Fruit fly (Drosophila melanogaster) whole organism, embryonic: ENCODE measurements around the gene CG34135.

Source experiments
- ATbp ChIP-seq: fragments of 200-800 bp; sonication (Bioruptor generic); optimal IDR thresholded peaks from 2 replicates; lab custom pipeline; 2017; ENCODE audit warnings: missing biosample characterization, mild to moderate bottlenecking, missing genetic modification characterization, missing genetic modification reagents
- Ada2b ChIP-seq: fragments of 200-800 bp; sonication (Bioruptor generic); IDR thresholded peaks from 2 replicates; pipeline ENCODE4 v1.3.6; 2022; ENCODE audit warnings: missing biosample characterization, missing genetic modification characterization
- Antp ChIP-seq: fragments of 200-800 bp; sonication (Bioruptor generic); optimal IDR thresholded peaks from 3 replicates; lab custom pipeline; 2016; ENCODE audit warnings: missing biosample characterization, missing genetic modification characterization
- Bteb2 ChIP-seq: fragments of 200-800 bp; sonication (Bioruptor generic); optimal IDR thresholded peaks from 2 replicates; lab custom pipeline; 2016; ENCODE audit warnings: missing biosample characterization, missing genetic modification characterization
- C15 ChIP-seq: fragments of 200-800 bp; sonication (Bioruptor generic); IDR thresholded peaks from 3 replicates; pipeline ENCODE4 v1.3.6; 2022; ENCODE audit warnings: missing biosample characterization, missing genetic modification characterization
- CG11093 ChIP-seq: fragments of 200-800 bp; sonication (Bioruptor generic); IDR thresholded peaks from 3 replicates; pipeline ENCODE4 v1.3.6; 2022; ENCODE audit warnings: missing biosample characterization, missing genetic modification characterization
- CG11247 ChIP-seq: fragments of 200-800 bp; sonication (Bioruptor generic); IDR thresholded peaks from 2 replicates; pipeline ENCODE4 v1.3.6; 2022; ENCODE audit warnings: missing biosample characterization, missing genetic modification characterization
- CG11504 ChIP-seq: fragments of 200-800 bp; sonication (Bioruptor generic); optimal IDR thresholded peaks from 3 replicates; lab custom pipeline; 2019; ENCODE audit warnings: missing biosample characterization, mild to moderate bottlenecking, missing genetic modification characterization, moderate library complexity
- CG11696 ChIP-seq: fragments of 200-800 bp; sonication (Bioruptor generic); IDR thresholded peaks from 2 replicates; pipeline ENCODE4 v1.3.6; 2022; ENCODE audit warnings: missing biosample characterization, missing genetic modification characterization
- CG12391 ChIP-seq: fragments of 200-800 bp; sonication (Bioruptor generic); optimal IDR thresholded peaks from 3 replicates; lab custom pipeline; 2018; ENCODE audit warnings: missing biosample characterization, mild to moderate bottlenecking, missing genetic modification characterization, moderate library complexity
- CG13123 ChIP-seq: fragments of 200-800 bp; sonication (Bioruptor generic); optimal IDR thresholded peaks from 2 replicates; lab custom pipeline; 2016; ENCODE audit warnings: missing biosample characterization, missing genetic modification characterization
- CG13287 ChIP-seq: fragments of 200-800 bp; sonication (Bioruptor generic); IDR thresholded peaks from 2 replicates; pipeline ENCODE4 v1.3.6; 2022; ENCODE audit warnings: missing biosample characterization, missing genetic modification characterization; ENCODE audit not compliant: partially characterized antibody
- CG13424 ChIP-seq: fragments of 200-800 bp; sonication (Bioruptor generic); optimal IDR thresholded peaks from 2 replicates; lab custom pipeline; 2019; ENCODE audit warnings: missing biosample characterization, mild to moderate bottlenecking, missing genetic modification characterization, moderate library complexity
- CG1603 ChIP-seq: fragments of 200-800 bp; sonication (Bioruptor generic); optimal IDR thresholded peaks from 2 replicates; lab custom pipeline; 2019; ENCODE audit warnings: missing biosample characterization, mild to moderate bottlenecking, missing genetic modification characterization, moderate library complexity
- CG2120 ChIP-seq: fragments of 200-800 bp; sonication (Bioruptor generic); optimal IDR thresholded peaks from 3 replicates; lab custom pipeline; 2016; ENCODE audit warnings: missing biosample characterization, missing genetic modification characterization
- CG2199 ChIP-seq: fragments of 200-800 bp; sonication (Bioruptor generic); IDR thresholded peaks from 3 replicates; pipeline ENCODE4 v1.3.6; 2022; ENCODE audit warnings: missing biosample characterization, missing genetic modification characterization
- CG30020 ChIP-seq: fragments of 200-800 bp; optimal IDR thresholded peaks from 2 replicates; lab custom pipeline; 2019; ENCODE audit warnings: missing biosample characterization, mild to moderate bottlenecking, missing genetic modification characterization, moderate library complexity
- CG3163 ChIP-seq: fragments of 200-800 bp; sonication (Bioruptor generic); optimal IDR thresholded peaks from 3 replicates; lab custom pipeline; 2016; ENCODE audit warnings: missing biosample characterization, missing genetic modification characterization
- CG32767 ChIP-seq: fragments of 200-800 bp; sonication (Bioruptor generic); IDR thresholded peaks from 2 replicates; pipeline ENCODE4 v1.3.6; 2022; ENCODE audit warnings: missing biosample characterization, missing genetic modification characterization
- CG32772 ChIP-seq: fragments of 200-800 bp; sonication (Bioruptor generic); IDR thresholded peaks from 2 replicates; pipeline ENCODE4 v1.3.6; 2022; ENCODE audit warnings: missing biosample characterization, missing genetic modification characterization
- CG4328 ChIP-seq: fragments of 200-800 bp; sonication (Bioruptor generic); optimal IDR thresholded peaks from 3 replicates; lab custom pipeline; 2017; ENCODE audit warnings: missing biosample characterization, missing genetic modification reagents, missing genetic modification characterization
- CG7963 ChIP-seq: fragments of 200-800 bp; sonication (Bioruptor generic); IDR thresholded peaks from 3 replicates; pipeline ENCODE4 v1.3.6; 2022; ENCODE audit warnings: missing biosample characterization, missing genetic modification characterization; ENCODE audit not compliant: partially characterized antibody
- CG7987 ChIP-seq: fragments of 200-800 bp; sonication (Bioruptor generic); optimal IDR thresholded peaks from 2 replicates; lab custom pipeline; 2018; ENCODE audit warnings: missing biosample characterization, mild to moderate bottlenecking, missing genetic modification characterization, moderate library complexity
- CG9609 ChIP-seq: fragments of 200-800 bp; sonication (Bioruptor generic); optimal IDR thresholded peaks from 3 replicates; lab custom pipeline; 2016; ENCODE audit warnings: missing biosample characterization, missing genetic modification characterization
- CG9876 ChIP-seq: fragments of 200-800 bp; sonication (Bioruptor generic); optimal IDR thresholded peaks from 2 replicates; lab custom pipeline; 2016; ENCODE audit warnings: missing biosample characterization, missing genetic modification characterization
- D ChIP-seq, 2 experiments: fragments of 200-800 bp in 1 of 2; fragments of >200 bp in 1 of 2; sonication (Bioruptor generic) in 1 of 2; optimal IDR thresholded peaks; 2 replicates in 1 of 2; 3 replicates in 1 of 2; lab custom pipeline; 2017; ENCODE audit warnings: mild to moderate bottlenecking in 1 of 2, missing biosample characterization in 1 of 2, missing genetic modification characterization in 1 of 2, missing genetic modification reagents in 1 of 2
- Dfd ChIP-seq, 2 experiments: fragments of >200 bp; optimal IDR thresholded peaks; 2 replicates each; lab custom pipeline; 2017; ENCODE audit warnings: missing biosample characterization in 2 of 2, missing genetic modification characterization in 2 of 2
- Dref ChIP-seq: fragments of 200-800 bp; sonication (Bioruptor generic); IDR thresholded peaks from 2 replicates; pipeline ENCODE4 v1.3.6; 2022; ENCODE audit warnings: missing biosample characterization, missing genetic modification characterization
- E2f2 ChIP-seq: fragments of 200-800 bp; sonication (Bioruptor generic); IDR thresholded peaks from 2 replicates; pipeline ENCODE4 v1.3.6; 2022; ENCODE audit warnings: missing biosample characterization, missing genetic modification characterization
- HLH3B ChIP-seq: fragments of 200-800 bp; sonication (Bioruptor generic); IDR thresholded peaks from 2 replicates; pipeline ENCODE4 v1.3.6; 2022; ENCODE audit warnings: missing biosample characterization, missing genetic modification characterization
- HLH54F ChIP-seq: fragments of 200-800 bp; sonication (Bioruptor generic); optimal IDR thresholded peaks from 3 replicates; lab custom pipeline; 2016; ENCODE audit warnings: missing biosample characterization, missing genetic modification characterization
- Hand ChIP-seq: fragments of 200-800 bp; sonication (Bioruptor generic); optimal IDR thresholded peaks from 2 replicates; lab custom pipeline; 2017; ENCODE audit warnings: mild to moderate bottlenecking, missing biosample characterization, missing genetic modification reagents, missing genetic modification characterization
- Hsf ChIP-seq: fragments of 200-800 bp; sonication (Bioruptor generic); optimal IDR thresholded peaks from 3 replicates; lab custom pipeline; 2016; ENCODE audit warnings: missing biosample characterization, missing genetic modification characterization
- Nf-YC ChIP-seq: fragments of 200-800 bp; optimal IDR thresholded peaks from 3 replicates; lab custom pipeline; 2019; ENCODE audit warnings: missing biosample characterization, mild to moderate bottlenecking, missing genetic modification characterization, moderate library complexity
- Sin3A ChIP-seq: fragments of >200 bp; optimal IDR thresholded peaks from 2 replicates; lab custom pipeline; 2018
- Trl ChIP-seq, 3 experiments: fragments of >200 bp in 2 of 3; fragments of 200-800 bp in 1 of 3; sonication (Bioruptor generic) in 1 of 3; optimal IDR thresholded peaks; 2 replicates in 1 of 3; 3 replicates in 2 of 3; lab custom pipeline; 2016 to 2017; ENCODE audit warnings: missing biosample characterization in 1 of 3, missing genetic modification characterization in 1 of 3
- amos ChIP-seq: fragments of 200-800 bp; sonication (Bioruptor generic); IDR thresholded peaks from 2 replicates; pipeline ENCODE4 v1.3.6; 2022; ENCODE audit warnings: missing biosample characterization, missing genetic modification characterization; ENCODE audit not compliant: partially characterized antibody
- ash1 ChIP-seq: fragments of 200-800 bp; sonication (Bioruptor generic); optimal IDR thresholded peaks from 2 replicates; lab custom pipeline; 2018; ENCODE audit warnings: missing biosample characterization, mild to moderate bottlenecking, missing genetic modification characterization
- az2 ChIP-seq: fragments of 200-800 bp; sonication (Bioruptor generic); optimal IDR thresholded peaks from 3 replicates; lab custom pipeline; 2016; ENCODE audit warnings: missing biosample characterization, missing genetic modification characterization
- bab2 ChIP-seq: fragments of 200-800 bp; sonication (Bioruptor generic); optimal IDR thresholded peaks from 2 replicates; lab custom pipeline; 2016; ENCODE audit warnings: missing biosample characterization, missing genetic modification characterization
- cad ChIP-seq: fragments of >200 bp; optimal IDR thresholded peaks from 2 replicates; lab custom pipeline; 2017; ENCODE audit warnings: missing biosample characterization, missing genetic modification characterization
- crp ChIP-seq, 2 experiments: fragments of 200-800 bp; sonication (Bioruptor generic); optimal IDR thresholded peaks; 2 replicates in 1 of 2; 3 replicates in 1 of 2; lab custom pipeline; 2017; ENCODE audit warnings: missing biosample characterization in 2 of 2, missing genetic modification characterization in 2 of 2, mild to moderate bottlenecking in 1 of 2, moderate library complexity in 1 of 2
- dan ChIP-seq: fragments of 200-800 bp; sonication (Bioruptor generic); IDR thresholded peaks from 2 replicates; pipeline ENCODE4 v1.3.6; 2022; ENCODE audit warnings: missing biosample characterization, missing genetic modification characterization
- fd64A ChIP-seq: fragments of 200-800 bp; sonication (Bioruptor generic); optimal IDR thresholded peaks from 3 replicates; lab custom pipeline; 2018; ENCODE audit warnings: missing biosample characterization, mild to moderate bottlenecking, missing genetic modification characterization
- lab ChIP-seq: fragments of 200-800 bp; sonication (Bioruptor generic); optimal IDR thresholded peaks from 3 replicates; lab custom pipeline; 2017; ENCODE audit warnings: missing biosample characterization, missing genetic modification characterization, mild to moderate bottlenecking, moderate library complexity, missing genetic modification reagents
- mld ChIP-seq: fragments of 200-800 bp; sonication (Bioruptor generic); IDR thresholded peaks from 3 replicates; pipeline ENCODE4 v1.3.6; 2022; ENCODE audit warnings: missing biosample characterization, missing genetic modification characterization; ENCODE audit not compliant: partially characterized antibody
- nmo ChIP-seq: fragments of 200-800 bp; sonication (Bioruptor generic); optimal IDR thresholded peaks from 2 replicates; lab custom pipeline; 2018; ENCODE audit warnings: missing biosample characterization, mild to moderate bottlenecking, missing genetic modification characterization, moderate library complexity
- pzg ChIP-seq: fragments of 200-800 bp; sonication (Bioruptor generic); optimal IDR thresholded peaks from 3 replicates; lab custom pipeline; 2018; ENCODE audit warnings: missing biosample characterization, mild to moderate bottlenecking, missing genetic modification characterization, moderate library complexity
- sd ChIP-seq: fragments of 200-800 bp; sonication (Bioruptor generic); optimal IDR thresholded peaks from 3 replicates; lab custom pipeline; 2018; ENCODE audit warnings: missing biosample characterization, mild to moderate bottlenecking, missing genetic modification characterization, moderate library complexity
- sens ChIP-seq: fragments of 200-800 bp; sonication (Bioruptor generic); peaks from one replicate; lab custom pipeline; 2016; ENCODE audit warnings: missing biosample characterization, missing genetic modification characterization
- stc ChIP-seq: fragments of 200-800 bp; sonication (Bioruptor generic); IDR thresholded peaks from 2 replicates; pipeline ENCODE4 v1.3.6; 2022; ENCODE audit warnings: missing biosample characterization, missing genetic modification characterization
- zen2 ChIP-seq: fragments of 200-800 bp; sonication (Bioruptor generic); IDR thresholded peaks from 3 replicates; pipeline ENCODE4 v1.3.6; 2022; ENCODE audit warnings: missing biosample characterization, missing genetic modification characterization; ENCODE audit not compliant: partially characterized antibody
- zfh1 ChIP-seq: fragments of 200-800 bp; sonication (Bioruptor generic); IDR thresholded peaks from 3 replicates; pipeline ENCODE4 v1.3.6; 2022; ENCODE audit warnings: missing biosample characterization, missing genetic modification characterization

The CG34135 gene

dm6 chr3R:8806638-8807037, 38.6 kb upstream of the CG34135 start:
- TF ChIP-seq Ada2b (GFP tag; lab: Robert Waterston, UW) (no peak), cad (no peak), CG3163 (no peak), Dfd (GFP tag; optimal IDR thresholded peaks at IDR 0.05; lab: Kevin White, UChicago) (no peak), CG2199 (GFP tag; lab: Robert Waterston, UW) (no peak), CG1603 (tag; lab: Kevin White, UChicago) (no peak), HLH54F (no peak), CG7987 (GFP tag; lab: Kevin White, UChicago) (no peak), CG13424 (tag; lab: Kevin White, UChicago) (no peak), CG9609 (no peak), ATbp (GFP tag; lab: Kevin White, UChicago) (no peak), CG32772 (GFP tag; lab: Robert Waterston, UW) (no peak), CG9876 (GFP tag; lab: Kevin White, UChicago) (no peak), HLH3B (GFP tag; lab: Robert Waterston, UW) (no peak), zen2 (GFP tag; lab: Robert Waterston, UW) (no peak), pzg (GFP tag; lab: Kevin White, UChicago) (no peak), CG12391 (no peak), CG11247 (GFP tag; lab: Robert Waterston, UW) (no peak), amos (0 out of 2 replicates have a peak, but pooled peaks have one; percentile 11), D (optimal IDR thresholded peaks at IDR 0.05; lab: Kevin White, UChicago) (peak; percentile 16), D (GFP tag; optimal IDR thresholded peaks at IDR 0.05; lab: Kevin White, UChicago) (no peak), Trl (optimal IDR thresholded peaks at IDR 0.05; lab: Kevin White, UChicago) (no peak), Trl (GFP tag; optimal IDR thresholded peaks at IDR 0.05; lab: Kevin White, UChicago) (no peak), Bteb2 (no peak), sens (GFP tag; lab: Kevin White, UChicago) (peak; percentile 61), CG7963 (GFP tag; lab: Robert Waterston, UW) (0 out of 3 replicates have a peak, but pooled peaks have one; percentile 54), stc (GFP tag; lab: Robert Waterston, UW) (no peak), CG2120 (no peak), CG13287 (no peak), CG11696 (GFP tag; lab: Robert Waterston, UW) (no peak), CG32767 (GFP tag; lab: Robert Waterston, UW) (no peak), fd64A (no peak), az2 (GFP tag; lab: Kevin White, UChicago) (no peak), Nf-YC (tag; lab: Kevin White, UChicago) (no peak), Sin3A (lab: Kevin White, UChicago) (no peak), mld (no peak), bab2 (GFP tag; lab: Kevin White, UChicago) (no peak), lab (GFP tag; lab: Kevin White, UChicago) (no peak), dan (no peak), zfh1 (0 out of 3 replicates have a peak, but pooled peaks have one; percentile 31)

DNA sequence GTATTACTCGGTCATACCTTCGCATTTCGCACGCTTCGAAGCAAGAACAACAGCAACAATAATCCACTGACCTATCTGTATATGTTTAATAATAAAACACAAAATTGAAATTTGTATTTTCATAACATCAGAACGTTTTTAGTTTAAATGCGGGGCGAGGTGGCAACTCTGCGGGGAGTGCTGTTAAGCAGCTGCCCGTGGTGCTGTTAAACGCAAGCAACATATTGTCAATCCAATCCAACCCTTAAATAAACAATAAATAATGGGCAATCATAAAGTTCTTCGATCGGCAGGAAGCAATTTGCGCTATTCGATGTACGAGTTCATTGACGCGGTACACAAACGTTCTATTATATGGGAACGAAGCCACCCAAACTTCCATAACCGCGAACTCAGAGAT, 38.1 kb upstream of the CG34135 start, which contains the start of gene hng2:
Gene hng2 (plus strand): TSS at position 219 of the 400 bp plus-strand sequence.
- TF ChIP-seq ash1 (GFP tag; lab: Kevin White, UChicago): no peak
- no peak for TF ChIP-seq CG13123 (GFP tag; lab: Kevin White, UChicago)
- TF ChIP-seq Dref (GFP tag; lab: Robert Waterston, UW): peak; percentile 34; the same call in 1 of the 2 replicates
- no peak for TF ChIP-seq C15 (GFP tag; lab: Robert Waterston, UW)
- no peak for TF ChIP-seq Hsf
- TF ChIP-seq CG11093 (GFP tag; lab: Robert Waterston, UW): no peak
- peak; percentile 4 for TF ChIP-seq E2f2
- TF ChIP-seq CG30020 (tag; lab: Kevin White, UChicago): no peak
- no peak for TF ChIP-seq Antp
- TF ChIP-seq CG4328 (GFP tag; lab: Kevin White, UChicago): no peak
- TF ChIP-seq nmo: no peak
- TF ChIP-seq CG11504: no peak
- TF ChIP-seq fd64A: no peak
- TF ChIP-seq crp (GFP tag; optimal IDR thresholded peaks at IDR 0.05; lab: Kevin White, UChicago): no peak
- no peak for TF ChIP-seq Hand (GFP tag; lab: Kevin White, UChicago)
- no peak for TF ChIP-seq sd (tag; lab: Kevin White, UChicago)
